Worm (Caenorhabditis elegans): ENCODE results near the gene hlh-11.
A peak's percentile ranks its signal among the peaks of the same experiment; 100 is the strongest.

Gene hlh-11

ce11 chrIII:9619079-9619761, at the start of gene hlh-11 (continued):
- TF ChIP-seq mxl-3 (GFP tag; optimal IDR thresholded peaks at IDR 0.05): peak; percentile 97
- peak; percentile 93 for TF ChIP-seq aha-1 (tag)
- no peak for TF ChIP-seq ceh-82 (tag; optimal IDR thresholded peaks at IDR 0.05)
- TF ChIP-seq nhr-41 (GFP tag; IDR thresholded peaks at IDR 0.05): peak; percentile 7; the same call in 1 of the 2 replicates
- TF ChIP-seq madf-9 (GFP tag; conservative IDR thresholded peaks at IDR 0.05): no peak
- peak; percentile 88 for TF ChIP-seq spr-1 (tag; optimal IDR thresholded peaks at IDR 0.05)
- peak; percentile 62; the same call in 1 of the 2 replicates for TF ChIP-seq egl-43 (GFP tag; IDR thresholded peaks at IDR 0.05)

ce11 chrIII:9570869-9571268, 48.6 kb upstream of the hlh-11 start:
- TF ChIP-seq nhr-48 (tag; optimal IDR thresholded peaks at IDR 0.05) (no peak), lim-7 (GFP tag; IDR thresholded peaks at IDR 0.05) (no peak), tag-97 (GFP tag; IDR thresholded peaks at IDR 0.05) (no peak), lin-39 (tag; optimal IDR thresholded peaks at IDR 0.05) (no peak), nhr-41 (GFP tag; IDR thresholded peaks at IDR 0.05) (no peak), spr-3 (GFP tag; optimal IDR thresholded peaks at IDR 0.05) (no peak), daf-16 (GFP tag; optimal IDR thresholded peaks at IDR 0.05) (no peak), daf-16 (tag; optimal IDR thresholded peaks at IDR 0.05) (no peak), madf-9 (GFP tag; conservative IDR thresholded peaks at IDR 0.05) (no peak), lsy-2 (tag; optimal IDR thresholded peaks at IDR 0.05) (peak in 1 of 2 experiments; percentile 54), T26A8.4 (GFP tag; IDR thresholded peaks at IDR 0.05) (peak; percentile 21; the same call in 1 of the 2 replicates), jun-1 (tag; optimal IDR thresholded peaks at IDR 0.05) (no peak), pha-4 (GFP tag; IDR thresholded peaks at IDR 0.05) (no peak), pha-4 (tag; optimal IDR thresholded peaks at IDR 0.05) (no peak), ceh-82 (tag; optimal IDR thresholded peaks at IDR 0.05) (no peak), F37D6.2 (tag; optimal IDR thresholded peaks at IDR 0.05) (no peak), mes-2 (tag; optimal IDR thresholded peaks at IDR 0.05; ENCODE audit: poor library complexity, severe bottlenecking) (peak; percentile 13), lin-38 (GFP tag; IDR thresholded peaks at IDR 0.05) (peak; percentile 42; the same call in 1 of the 2 replicates), dpl-1 (GFP tag; optimal IDR thresholded peaks at IDR 0.05) (peak; percentile 85)

- TF ChIP-seq lsy-2 (tag; optimal IDR thresholded peaks at IDR 0.05) (peak in 1 of 2 experiments; percentile 28), ceh-32 (tag; optimal IDR thresholded peaks at IDR 0.05; ENCODE audit: poor library complexity) (no peak), daf-16 (GFP tag; optimal IDR thresholded peaks at IDR 0.05) (no peak), daf-16 (tag; optimal IDR thresholded peaks at IDR 0.05) (peak; percentile 77), mxl-3 (GFP tag; optimal IDR thresholded peaks at IDR 0.05) (no peak), hlh-30 (tag; optimal IDR thresholded peaks at IDR 0.05; ENCODE audit: insufficient read depth) (peak; percentile 87), lin-38 (GFP tag; IDR thresholded peaks at IDR 0.05) (peak; percentile 49), F26F4.8 (GFP tag; conservative IDR thresholded peaks at IDR 0.05) (no peak), unc-62 (GFP tag; optimal IDR thresholded peaks at IDR 0.05 in 1 of 2) (peak in 1 of 2 experiments; percentile 45), unc-62 (tag; optimal IDR thresholded peaks at IDR 0.05) (no peak)
These were observed 39.2 kb upstream of the hlh-11 start, which contains the start of gene ced-7 for ce11 chrIII:9580039-9580891. Gene ced-7 (minus strand): TSS chrIII:9580089.

ce11 chrIII:9582240-9582639, 37.3 kb upstream of the hlh-11 start, which contains the start of gene C48B4.3:
Gene C48B4.3 (minus strand): TSS chrIII:9582388.
- TF ChIP-seq nhr-77 (tag; optimal IDR thresholded peaks at IDR 0.05): peak; percentile 21
- TF ChIP-seq ceh-32 (tag; optimal IDR thresholded peaks at IDR 0.05; ENCODE audit: poor library complexity): no peak
- peak; percentile 29 for TF ChIP-seq nhr-28 (tag; optimal IDR thresholded peaks at IDR 0.05)
- peak; percentile 74 for TF ChIP-seq php-3 (GFP tag; IDR thresholded peaks at IDR 0.05)
- no peak for TF ChIP-seq daf-16 (GFP tag; optimal IDR thresholded peaks at IDR 0.05)
- TF ChIP-seq daf-16 (tag; optimal IDR thresholded peaks at IDR 0.05): peak; percentile 99
- TF ChIP-seq dve-1 (tag; optimal IDR thresholded peaks at IDR 0.05; ENCODE audit: insufficient read depth): peak; percentile 75
- TF ChIP-seq zfp-3 (GFP tag; conservative IDR thresholded peaks at IDR 0.05): no peak
- no peak for TF ChIP-seq egl-43 (GFP tag; IDR thresholded peaks at IDR 0.05)
- TF ChIP-seq pqm-1 (tag; optimal IDR thresholded peaks at IDR 0.05): peak; percentile 4
- TF ChIP-seq nhr-41 (GFP tag; IDR thresholded peaks at IDR 0.05): no peak
- peak; percentile 14 for TF ChIP-seq hlh-11 (tag; optimal IDR thresholded peaks at IDR 0.05)

Data from whole organism, L4 larva.